Worm (Caenorhabditis elegans): ENCODE measurements around the gene C14A6.7.

DNA sequence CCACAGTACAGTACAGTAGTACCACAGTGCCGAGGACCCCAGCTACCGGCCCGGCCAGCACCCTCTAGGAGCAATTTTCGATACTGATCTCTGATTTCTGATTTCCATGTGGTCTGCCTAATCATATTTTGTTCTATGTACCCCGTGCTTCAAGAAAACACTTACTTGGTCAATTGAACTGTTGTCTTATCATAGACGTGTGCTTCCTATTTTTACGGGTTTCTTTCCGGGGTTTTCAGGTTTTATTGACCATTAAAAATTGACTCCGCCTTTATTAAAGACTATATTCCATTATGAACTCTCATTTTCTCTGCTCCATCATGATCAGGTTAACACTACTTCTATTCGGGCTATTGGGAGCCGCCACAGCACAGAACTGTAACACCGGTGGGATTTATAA is 10.5 kb downstream of the C14A6.7 start, which contains the start of gene clec-48:
- TF ChIP-seq ama-1 (optimal IDR thresholded peaks at IDR 0.05) (no peak), nhr-47 (tag; optimal IDR thresholded peaks at IDR 0.05) (no peak), lin-35 (GFP tag; optimal IDR thresholded peaks at IDR 0.05) (no peak), nhr-28 (tag; optimal IDR thresholded peaks at IDR 0.05) (no peak), nhr-11 (tag; optimal IDR thresholded peaks at IDR 0.05) (no peak), rnt-1 (tag; optimal IDR thresholded peaks at IDR 0.05) (no peak), ztf-11 (tag; optimal IDR thresholded peaks at IDR 0.05) (no peak), fos-1 (tag; optimal IDR thresholded peaks at IDR 0.05) (no peak), nhr-19 (GFP tag; conservative IDR thresholded peaks at IDR 0.05) (no peak), fkh-10 (GFP tag; optimal IDR thresholded peaks at IDR 0.05) (no peak), tlp-1 (tag; optimal IDR thresholded peaks at IDR 0.05) (no peak), unc-62 (GFP tag; optimal IDR thresholded peaks at IDR 0.05) (no peak), irx-1 (tag; optimal IDR thresholded peaks at IDR 0.05) (no peak), nhr-237 (tag; optimal IDR thresholded peaks at IDR 0.05) (no peak)
